Worm (Caenorhabditis elegans): ENCODE data around the gene fil-2.

Gene fil-2

DNA sequence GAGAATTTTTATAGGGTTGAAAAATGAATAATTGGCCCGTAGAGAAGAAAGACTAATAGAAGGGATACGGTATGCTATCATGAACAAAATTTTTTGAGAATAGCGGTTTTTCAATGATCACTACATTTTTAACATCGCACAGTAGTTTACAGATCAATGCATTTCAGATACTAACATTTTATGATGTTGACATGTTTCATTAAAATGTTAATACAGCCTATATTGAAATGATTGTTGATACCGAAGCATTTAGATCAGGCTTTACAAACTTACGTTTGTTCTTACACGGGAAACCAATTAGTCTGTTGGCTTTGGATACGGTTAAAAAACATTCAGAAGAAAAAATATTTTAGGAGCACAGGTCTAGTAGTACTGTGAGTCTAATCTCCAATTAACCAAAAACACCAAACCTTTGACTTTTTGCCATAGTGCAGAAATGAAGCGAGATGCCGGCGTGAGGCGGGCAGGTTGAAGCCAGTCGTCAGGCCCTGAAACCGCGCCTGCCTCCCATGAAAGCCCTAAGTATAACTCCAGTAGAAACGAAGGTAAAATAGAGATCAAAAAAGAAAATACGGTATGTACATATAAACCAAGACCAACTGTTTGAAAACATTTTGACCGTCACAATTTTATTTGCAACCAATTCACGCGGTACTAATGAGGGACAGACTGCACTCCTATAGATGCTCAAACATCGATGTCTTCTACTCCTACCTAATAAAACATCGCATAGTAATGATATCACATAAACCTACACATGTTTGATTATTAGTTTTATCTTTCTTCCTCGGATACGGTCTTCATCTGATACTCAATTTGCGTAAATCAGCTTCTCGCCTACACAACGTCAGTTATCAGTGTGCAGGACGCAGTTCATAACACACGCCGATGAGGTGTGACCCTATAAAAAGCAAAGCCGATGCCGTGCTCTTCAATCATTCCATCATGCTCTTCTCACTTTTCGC lies at the start of gene fil-2:
Gene fil-2, plus strand, starts transcription at position 915 of the 965 bp plus-strand sequence.
- TF ChIP-seq ceh-9 (tag; optimal IDR thresholded peaks at IDR 0.05) (no peak), lsy-12 (tag; optimal IDR thresholded peaks at IDR 0.05) (peak; percentile 6), elt-2 (tag; optimal IDR thresholded peaks at IDR 0.05) (peak; percentile 51), mml-1 (tag; optimal IDR thresholded peaks at IDR 0.05) (no peak), nhr-28 (tag; optimal IDR thresholded peaks at IDR 0.05) (peak; percentile 46), pqm-1 (tag; optimal IDR thresholded peaks at IDR 0.05) (peak; percentile 6), nhr-43 (tag; optimal IDR thresholded peaks at IDR 0.05; ENCODE audit: poor library complexity, severe bottlenecking) (peak; percentile 75)

DNA sequence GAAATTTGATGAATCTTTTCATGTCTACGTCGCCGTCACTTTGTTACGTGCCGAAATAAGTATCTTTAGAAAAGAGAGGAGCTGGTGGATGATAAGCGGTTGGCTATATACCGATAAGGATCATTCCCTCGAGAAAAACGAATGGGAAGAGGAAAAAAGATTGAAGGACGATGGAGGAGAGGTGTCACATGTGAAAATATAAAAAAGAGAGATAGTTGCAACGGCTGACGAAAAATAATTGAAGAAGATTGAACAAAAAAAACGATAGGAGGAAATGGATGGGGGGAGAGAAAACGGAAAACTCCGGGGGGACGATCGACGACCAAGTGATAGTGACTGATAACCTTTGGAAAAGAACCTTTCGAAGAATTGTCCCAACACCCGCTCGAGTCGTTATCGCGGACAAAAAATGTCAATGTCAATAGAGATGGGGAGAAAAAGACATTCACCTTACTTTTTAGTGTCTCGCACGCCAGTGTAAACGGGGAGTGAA lies 49.3 kb upstream of the fil-2 start:
- peak; percentile 96 for TF ChIP-seq elt-1 (tag; optimal IDR thresholded peaks at IDR 0.05)
- TF ChIP-seq pqm-1 (tag; optimal IDR thresholded peaks at IDR 0.05): peak; percentile 97
- TF ChIP-seq lsy-12 (tag; optimal IDR thresholded peaks at IDR 0.05): peak; percentile 31
- peak; percentile 46 for TF ChIP-seq mdl-1 (tag; optimal IDR thresholded peaks at IDR 0.05)
- TF ChIP-seq nhr-77 (tag; optimal IDR thresholded peaks at IDR 0.05): no peak
- no peak for TF ChIP-seq nhr-25 (tag; optimal IDR thresholded peaks at IDR 0.05)
- TF ChIP-seq nhr-237 (tag; optimal IDR thresholded peaks at IDR 0.05): no peak
- TF ChIP-seq daf-12 (tag; optimal IDR thresholded peaks at IDR 0.05): no peak
- TF ChIP-seq elt-2 (tag; optimal IDR thresholded peaks at IDR 0.05): peak; percentile 100
- TF ChIP-seq nhr-23 (tag; optimal IDR thresholded peaks at IDR 0.05): peak; percentile 71
- TF ChIP-seq skn-1 (tag; optimal IDR thresholded peaks at IDR 0.05): peak; percentile 83
- TF ChIP-seq snpc-4 (tag; optimal IDR thresholded peaks at IDR 0.05): peak; percentile 9
- no peak for TF ChIP-seq ceh-82 (tag; optimal IDR thresholded peaks at IDR 0.05)
- peak; percentile 47 for TF ChIP-seq tbx-2 (tag; optimal IDR thresholded peaks at IDR 0.05)
- TF ChIP-seq ceh-9 (tag; optimal IDR thresholded peaks at IDR 0.05): no peak
- TF ChIP-seq lin-15B (tag; optimal IDR thresholded peaks at IDR 0.05): no peak
- TF ChIP-seq egl-27 (tag; optimal IDR thresholded peaks at IDR 0.05): peak; percentile 55
- peak; percentile 45 for TF ChIP-seq R02D3.7 (tag; optimal IDR thresholded peaks at IDR 0.05)
- no peak for TF ChIP-seq fkh-10 (GFP tag; optimal IDR thresholded peaks at IDR 0.05)
- no peak for TF ChIP-seq nhr-11 (tag; optimal IDR thresholded peaks at IDR 0.05)
- TF ChIP-seq nhr-43 (tag; optimal IDR thresholded peaks at IDR 0.05; ENCODE audit: poor library complexity, severe bottlenecking): peak; percentile 64
- no peak for TF ChIP-seq ceh-28 (tag; optimal IDR thresholded peaks at IDR 0.05)
- no peak for TF ChIP-seq fkh-2 (tag; optimal IDR thresholded peaks at IDR 0.05)
- no peak for TF ChIP-seq nhr-28 (tag; optimal IDR thresholded peaks at IDR 0.05)
- no peak for TF ChIP-seq nhr-76 (tag; optimal IDR thresholded peaks at IDR 0.05)
- TF ChIP-seq jun-1 (tag; optimal IDR thresholded peaks at IDR 0.05): peak; percentile 92
- TF ChIP-seq ama-1 (optimal IDR thresholded peaks at IDR 0.05): peak; percentile 60
- no peak for TF ChIP-seq sea-2 (GFP tag; optimal IDR thresholded peaks at IDR 0.05)
- no peak for TF ChIP-seq nhr-12 (tag; optimal IDR thresholded peaks at IDR 0.05)
- TF ChIP-seq ZK546.5 (tag; optimal IDR thresholded peaks at IDR 0.05): no peak
- TF ChIP-seq ceh-16 (tag; optimal IDR thresholded peaks at IDR 0.05): no peak
- peak; percentile 87 for TF ChIP-seq lin-39 (tag; optimal IDR thresholded peaks at IDR 0.05)
- TF ChIP-seq hmg-11 (tag; optimal IDR thresholded peaks at IDR 0.05): peak; percentile 24
- no peak for TF ChIP-seq fos-1 (tag; optimal IDR thresholded peaks at IDR 0.05)
- TF ChIP-seq eor-1 (tag; optimal IDR thresholded peaks at IDR 0.05): peak in 1 of 2 experiments; percentile 59
- TF ChIP-seq pha-4 (tag; optimal IDR thresholded peaks at IDR 0.05): peak; percentile 98
- TF ChIP-seq ztf-11 (tag; optimal IDR thresholded peaks at IDR 0.05): no peak
- TF ChIP-seq egl-5 (tag; optimal IDR thresholded peaks at IDR 0.05): peak; percentile 35
- TF ChIP-seq nhr-67 (tag; optimal IDR thresholded peaks at IDR 0.05): no peak
- TF ChIP-seq unc-39 (tag; optimal IDR thresholded peaks at IDR 0.05): no peak
- peak; percentile 65 for TF ChIP-seq ztf-4 (tag; optimal IDR thresholded peaks at IDR 0.05)
- peak; percentile 27 for TF ChIP-seq nfya-1 (tag; optimal IDR thresholded peaks at IDR 0.05; ENCODE audit: insufficient read depth)
- TF ChIP-seq elt-3 (tag; optimal IDR thresholded peaks at IDR 0.05): peak; percentile 23 to 96 (median 88)
- TF ChIP-seq zag-1 (tag; optimal IDR thresholded peaks at IDR 0.05): no peak
- peak; percentile 25 for TF ChIP-seq unc-62 (GFP tag; optimal IDR thresholded peaks at IDR 0.05)
- no peak for TF ChIP-seq aly-2 (tag; optimal IDR thresholded peaks at IDR 0.05)
- no peak for TF ChIP-seq mml-1 (tag; optimal IDR thresholded peaks at IDR 0.05)
